Fruit fly (Drosophila melanogaster) whole organism, prepupa: ENCODE results near the gene Grl36b.

Experiments used
- CG10631 ChIP-seq: fragments of 200-800 bp; sonication (Bioruptor generic); optimal IDR thresholded peaks from 2 replicates; lab custom pipeline; 2016; ENCODE audit warnings: missing biosample characterization, missing genetic modification characterization
- CG16779 ChIP-seq: fragments of 200-800 bp; sonication (Bioruptor generic); optimal IDR thresholded peaks from 3 replicates; lab custom pipeline; 2017; ENCODE audit warnings: missing biosample characterization, mild to moderate bottlenecking, missing genetic modification characterization
- CG32006 ChIP-seq: fragments of 200-800 bp; sonication (Bioruptor generic); optimal IDR thresholded peaks from 3 replicates; lab custom pipeline; 2017; ENCODE audit warnings: missing biosample characterization, mild to moderate bottlenecking, missing genetic modification characterization
- CG4318 ChIP-seq: fragments of 200-800 bp; sonication (Bioruptor generic); optimal IDR thresholded peaks from 3 replicates; lab custom pipeline; 2017; ENCODE audit warnings: missing biosample characterization, mild to moderate bottlenecking, missing genetic modification characterization
- CG6163 ChIP-seq: fragments of 200-800 bp; sonication (Bioruptor generic); IDR thresholded peaks from 3 replicates; pipeline ENCODE4 v1.3.6; 2022; ENCODE audit warnings: missing biosample characterization, missing genetic modification characterization
- Eip75B ChIP-seq: fragments of 200-800 bp; sonication (Bioruptor generic); optimal IDR thresholded peaks from 3 replicates; lab custom pipeline; 2016; ENCODE audit warnings: missing biosample characterization, missing genetic modification characterization
- Eip78C ChIP-seq: fragments of 200-800 bp; sonication (Bioruptor generic); peaks from one replicate; lab custom pipeline; 2016; ENCODE audit warnings: missing biosample characterization, missing genetic modification characterization
- Gug ChIP-seq: fragments of 200-800 bp; sonication (Bioruptor generic); IDR thresholded peaks from 2 replicates; pipeline ENCODE4 v1.3.6; 2022; ENCODE audit warnings: missing biosample characterization, missing genetic modification characterization
- Hr39 ChIP-seq: fragments of 200-800 bp; sonication (Bioruptor generic); optimal IDR thresholded peaks from 2 replicates; lab custom pipeline; 2016; ENCODE audit warnings: missing biosample characterization, missing genetic modification characterization
- Lpt ChIP-seq: fragments of 200-800 bp; sonication (Bioruptor generic); optimal IDR thresholded peaks from 3 replicates; lab custom pipeline; 2016; ENCODE audit warnings: missing biosample characterization, missing genetic modification characterization
- Sox15 ChIP-seq: fragments of 200-800 bp; sonication (Bioruptor generic); optimal IDR thresholded peaks from 3 replicates; lab custom pipeline; 2016; ENCODE audit warnings: missing biosample characterization, missing genetic modification characterization
- acj6 ChIP-seq: fragments of 200-800 bp; sonication (Bioruptor generic); optimal IDR thresholded peaks from 3 replicates; lab custom pipeline; 2016; ENCODE audit warnings: missing biosample characterization, missing genetic modification characterization
- cyc ChIP-seq: fragments of 200-800 bp; sonication (Bioruptor generic); optimal IDR thresholded peaks from 3 replicates; lab custom pipeline; 2016; ENCODE audit warnings: missing biosample characterization, missing genetic modification characterization

- TF ChIP-seq cyc (GFP tag; lab: Kevin White, UChicago) (no peak), Hr39 (GFP tag; lab: Kevin White, UChicago) (no peak), CG16779 (tag; lab: Kevin White, UChicago) (no peak), Gug (GFP tag; lab: Robert Waterston, UW) (no peak), acj6 (GFP tag; lab: Kevin White, UChicago) (no peak), CG4318 (GFP tag; lab: Kevin White, UChicago) (no peak), Lpt (GFP tag; lab: Kevin White, UChicago) (no peak), Sox15 (GFP tag; lab: Kevin White, UChicago) (no peak), Eip75B (no peak), CG10631 (GFP tag; lab: Kevin White, UChicago) (no peak), CG32006 (GFP tag; lab: Kevin White, UChicago) (no peak), Eip78C (GFP tag; lab: Kevin White, UChicago) (no peak), CG6163 (no peak)
These were observed 18.8 kb upstream of the Grl36b start for dm6 chr2L:18144268-18144834.
